Fruit fly (Drosophila melanogaster) whole organism, embryonic: ENCODE data around the gene Ser.

Source experiments
- CG1529 ChIP-seq: fragments of 200-800 bp; sonication (Bioruptor generic); optimal IDR thresholded peaks from 3 replicates; lab custom pipeline; 2018; ENCODE audit warnings: missing biosample characterization, missing genetic modification characterization
- CG15479 ChIP-seq: fragments of 200-800 bp; sonication (Bioruptor generic); optimal IDR thresholded peaks from 3 replicates; lab custom pipeline; 2019; ENCODE audit warnings: missing biosample characterization, mild to moderate bottlenecking, missing genetic modification characterization, moderate library complexity
- CG6254 ChIP-seq: fragments of 200-800 bp; sonication (Bioruptor generic); optimal IDR thresholded peaks from 3 replicates; lab custom pipeline; 2017; ENCODE audit warnings: mild to moderate bottlenecking, missing biosample characterization, missing genetic modification reagents, missing genetic modification characterization
- CG8281 ChIP-seq: fragments of 200-800 bp; sonication (Bioruptor generic); optimal IDR thresholded peaks from 2 replicates; lab custom pipeline; 2018; ENCODE audit warnings: missing biosample characterization, mild to moderate bottlenecking, missing genetic modification characterization, moderate library complexity
- Lim3 ChIP-seq: fragments of 200-800 bp; sonication (Bioruptor generic); IDR thresholded peaks from 2 replicates; pipeline ENCODE4 v1.3.6; 2022; ENCODE audit warnings: missing biosample characterization, missing genetic modification characterization
- TFAM ChIP-seq: fragments of 200-800 bp; sonication (Bioruptor generic); optimal IDR thresholded peaks from 2 replicates; lab custom pipeline; 2017; ENCODE audit warnings: missing biosample characterization, missing genetic modification characterization, inconsistent platforms
- cas ChIP-seq: fragments of 200-800 bp; sonication (Bioruptor generic); IDR thresholded peaks from 2 replicates; pipeline ENCODE4 v1.3.6; 2022; ENCODE audit warnings: missing biosample characterization, missing genetic modification characterization
- gcm ChIP-seq: fragments of 200-800 bp; sonication (Bioruptor generic); optimal IDR thresholded peaks from 2 replicates; lab custom pipeline; 2019; ENCODE audit warnings: missing biosample characterization, mild to moderate bottlenecking, missing genetic modification characterization, moderate library complexity
- insv ChIP-seq, 2 experiments: fragments of 200-800 bp; sonication (Bioruptor generic); optimal IDR thresholded peaks; 3 replicates each; lab custom pipeline; 2016 to 2018; ENCODE audit warnings: missing biosample characterization in 2 of 2, missing genetic modification characterization in 2 of 2
- wdn ChIP-seq: fragments of 200-800 bp; sonication (Bioruptor generic); IDR thresholded peaks from 2 replicates; pipeline ENCODE4 v1.3.6; 2022; ENCODE audit warnings: missing biosample characterization, missing genetic modification characterization

DNA sequence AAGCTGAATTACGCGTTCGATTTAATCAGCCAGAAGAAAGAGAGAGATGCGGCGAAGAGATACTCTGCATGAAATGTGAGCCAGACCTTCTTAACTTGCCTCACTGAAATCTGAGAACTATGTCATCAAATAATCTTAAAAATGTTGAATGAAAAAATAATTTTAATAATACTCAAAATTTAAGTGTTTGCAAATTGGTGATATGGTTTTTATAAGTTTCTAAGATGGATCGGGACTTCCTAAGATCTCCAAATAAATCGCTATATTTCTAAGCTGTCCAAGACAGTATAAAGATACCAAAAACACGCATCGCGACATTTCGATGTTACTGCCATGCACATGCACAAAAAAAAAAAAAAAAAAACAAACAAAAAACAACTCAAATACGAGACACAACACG, 20.9 kb upstream of the Ser start:
- TF ChIP-seq gcm (GFP tag; lab: Kevin White, UChicago) (no peak), cas (GFP tag; lab: Robert Waterston, UW) (no peak), CG15479 (GFP tag; lab: Kevin White, UChicago) (no peak), CG8281 (tag; lab: Kevin White, UChicago) (no peak), TFAM (GFP tag; lab: Kevin White, UChicago) (no peak), insv (GFP tag; optimal IDR thresholded peaks at IDR 0.05; lab: Kevin White, UChicago) (no peak), CG6254 (GFP tag; lab: Kevin White, UChicago) (no peak), Lim3 (GFP tag; lab: Robert Waterston, UW) (no peak), wdn (GFP tag; lab: Robert Waterston, UW) (no peak), CG1529 (GFP tag; lab: Kevin White, UChicago) (no peak)
